Worm (Caenorhabditis elegans) whole organism, L2 larva: ENCODE data around the gene zhit-1.
A peak's percentile ranks its signal among the peaks of the same experiment; 100 is the strongest.

Experiments used
- C34F6.9 ChIP-seq: fragments of 150-350 bp; optimal IDR thresholded peaks from 2 replicates; lab custom pipeline; 2014; ENCODE audit warnings: missing biosample characterization, missing genetic modification characterization
- F13H6.1 ChIP-seq: sonication (generic microtip); optimal IDR thresholded peaks from 2 replicates; lab custom pipeline; 2016; ENCODE audit warnings: missing genetic modification characterization, missing compliant biosample characterization
- R02D3.7 ChIP-seq: fragments of 150-350 bp; optimal IDR thresholded peaks from 2 replicates; lab custom pipeline; 2014; ENCODE audit warnings: missing biosample characterization, missing genetic modification characterization
- Y55F3AM.14 ChIP-seq: fragments of 200-800 bp; sonication (Bioruptor generic); optimal IDR thresholded peaks from 2 replicates; lab custom pipeline; 2018; ENCODE audit warnings: mild to moderate bottlenecking, missing genetic modification characterization, missing compliant biosample characterization
- ZK546.5 ChIP-seq: sonication (generic microtip); optimal IDR thresholded peaks from 2 replicates; lab custom pipeline; 2017; ENCODE audit warnings: missing biosample characterization, missing genetic modification characterization
- alr-1 ChIP-seq: fragments of 150-350 bp; optimal IDR thresholded peaks from 2 replicates; lab custom pipeline; 2014; ENCODE audit warnings: missing biosample characterization, missing genetic modification characterization
- aly-2 ChIP-seq: fragments of 150-350 bp; optimal IDR thresholded peaks from 2 replicates; lab custom pipeline; 2014; ENCODE audit warnings: missing biosample characterization, missing genetic modification characterization
- ama-1 ChIP-seq: fragments of 150-350 bp; optimal IDR thresholded peaks from 2 replicates; lab custom pipeline; 2018; ENCODE audit warnings: inconsistent platforms
- blmp-1 ChIP-seq: sonication (generic microtip); optimal IDR thresholded peaks from 2 replicates; lab custom pipeline; 2017; ENCODE audit warnings: missing genetic modification characterization, mild to moderate bottlenecking, missing compliant biosample characterization, antibody characterized with exemption, moderate library complexity; ENCODE audit not compliant: insufficient read depth
- ceh-16 ChIP-seq: fragments of 150-350 bp; optimal IDR thresholded peaks from 2 replicates; lab custom pipeline; 2014; ENCODE audit warnings: missing biosample characterization, missing genetic modification characterization
- ceh-82 ChIP-seq: fragments of 150-350 bp; optimal IDR thresholded peaks from 2 replicates; lab custom pipeline; 2014; ENCODE audit warnings: missing biosample characterization, missing genetic modification characterization
- crh-2 ChIP-seq: sonication (generic microtip); optimal IDR thresholded peaks from 2 replicates; lab custom pipeline; 2017; ENCODE audit warnings: missing biosample characterization, missing genetic modification characterization
- dmd-4 ChIP-seq: sonication (generic microtip); optimal IDR thresholded peaks from 2 replicates; lab custom pipeline; 2017; ENCODE audit warnings: missing biosample characterization, missing genetic modification characterization
- egl-27 ChIP-seq: sonication (generic microtip); optimal IDR thresholded peaks from 3 replicates; lab custom pipeline; 2017; ENCODE audit warnings: missing biosample characterization, missing genetic modification reagents, missing genetic modification characterization
- elt-1 ChIP-seq: fragments of 150-350 bp; optimal IDR thresholded peaks from 2 replicates; lab custom pipeline; 2014; ENCODE audit warnings: missing biosample characterization, missing genetic modification characterization
- elt-3 ChIP-seq: sonication (generic microtip); optimal IDR thresholded peaks from 2 replicates; lab custom pipeline; 2017; ENCODE audit warnings: missing biosample characterization, missing genetic modification characterization
- fos-1 ChIP-seq: fragments of 150-350 bp; optimal IDR thresholded peaks from 2 replicates; lab custom pipeline; 2014; ENCODE audit warnings: missing biosample characterization, missing genetic modification characterization
- gmeb-1 ChIP-seq: fragments of 150-350 bp; optimal IDR thresholded peaks from 2 replicates; lab custom pipeline; 2014; ENCODE audit warnings: missing biosample characterization, missing genetic modification characterization
- lin-11 ChIP-seq: fragments of 150-350 bp; sonication (generic microtip); optimal IDR thresholded peaks from 2 replicates; lab custom pipeline; 2014; ENCODE audit warnings: missing biosample characterization, missing genetic modification characterization, inconsistent platforms, mixed read lengths
- lin-13 ChIP-seq: fragments of 150-350 bp; optimal IDR thresholded peaks from 2 replicates; lab custom pipeline; 2014; ENCODE audit warnings: missing biosample characterization, missing genetic modification reagents, missing genetic modification characterization
- lin-39 ChIP-seq: fragments of 150-350 bp; optimal IDR thresholded peaks from 2 replicates; lab custom pipeline; 2014; ENCODE audit warnings: missing biosample characterization, missing genetic modification reagents, missing genetic modification characterization
- lsy-2 ChIP-seq, 2 experiments: fragments of 150-350 bp in 1 of 2; sonication (generic microtip) in 1 of 2; optimal IDR thresholded peaks; 2 replicates each; lab custom pipeline; 2014 to 2017; ENCODE audit warnings: missing biosample characterization in 2 of 2, missing genetic modification characterization in 2 of 2
- mab-5 ChIP-seq: fragments of 150-350 bp; optimal IDR thresholded peaks from 2 replicates; lab custom pipeline; 2014; ENCODE audit warnings: missing biosample characterization, missing genetic modification characterization
- mbf-1 ChIP-seq: sonication (generic microtip); optimal IDR thresholded peaks from 2 replicates; lab custom pipeline; 2017; ENCODE audit warnings: missing biosample characterization, missing genetic modification characterization
- mdl-1 ChIP-seq, 2 experiments: fragments of 150-350 bp in 1 of 2; sonication (generic microtip) in 1 of 2; optimal IDR thresholded peaks; 2 replicates each; lab custom pipeline; 2017; ENCODE audit warnings: missing biosample characterization in 2 of 2, missing genetic modification characterization in 2 of 2
- nhr-10 ChIP-seq: sonication (generic microtip); optimal IDR thresholded peaks from 2 replicates; lab custom pipeline; 2017; ENCODE audit warnings: missing biosample characterization, missing genetic modification characterization
- nhr-11 ChIP-seq: fragments of 150-350 bp; optimal IDR thresholded peaks from 2 replicates; lab custom pipeline; 2014; ENCODE audit warnings: missing biosample characterization, missing genetic modification characterization
- nhr-12 ChIP-seq: fragments of 150-350 bp; optimal IDR thresholded peaks from 2 replicates; lab custom pipeline; 2014; ENCODE audit warnings: missing biosample characterization, missing genetic modification characterization
- nhr-129 ChIP-seq: fragments of 150-350 bp; optimal IDR thresholded peaks from 2 replicates; lab custom pipeline; 2014; ENCODE audit warnings: missing biosample characterization, missing genetic modification characterization
- nhr-21 ChIP-seq: fragments of 150-350 bp; optimal IDR thresholded peaks from 2 replicates; lab custom pipeline; 2014; ENCODE audit warnings: missing biosample characterization, missing genetic modification characterization
- nhr-23 ChIP-seq: fragments of 150-350 bp; optimal IDR thresholded peaks from 2 replicates; lab custom pipeline; 2014; ENCODE audit warnings: missing biosample characterization, missing genetic modification reagents, missing genetic modification characterization
- nhr-237 ChIP-seq: fragments of 150-350 bp; optimal IDR thresholded peaks from 2 replicates; lab custom pipeline; 2014; ENCODE audit warnings: missing biosample characterization, missing genetic modification characterization
- nhr-25 ChIP-seq: fragments of 150-350 bp; sonication (generic microtip); optimal IDR thresholded peaks from 3 replicates; lab custom pipeline; 2014; ENCODE audit warnings: missing biosample characterization, missing genetic modification characterization
- nhr-6 ChIP-seq: fragments of 150-350 bp; optimal IDR thresholded peaks from 2 replicates; lab custom pipeline; 2014; ENCODE audit warnings: missing biosample characterization, missing genetic modification characterization
- nhr-77 ChIP-seq: fragments of 150-350 bp; optimal IDR thresholded peaks from 2 replicates; lab custom pipeline; 2014; ENCODE audit warnings: missing biosample characterization, missing genetic modification characterization
- peb-1 ChIP-seq: fragments of 150-350 bp; optimal IDR thresholded peaks from 2 replicates; lab custom pipeline; 2014; ENCODE audit warnings: missing biosample characterization, missing genetic modification characterization
- sem-4 ChIP-seq: fragments of 150-350 bp; optimal IDR thresholded peaks from 2 replicates; lab custom pipeline; 2014; ENCODE audit warnings: missing biosample characterization, missing genetic modification reagents, missing genetic modification characterization
- skn-1 ChIP-seq: sonication (generic microtip); optimal IDR thresholded peaks from 2 replicates; lab custom pipeline; 2017; ENCODE audit warnings: missing biosample characterization, missing genetic modification characterization
- sma-3 ChIP-seq: sonication (generic microtip); optimal IDR thresholded peaks from 2 replicates; lab custom pipeline; 2016; ENCODE audit warnings: missing genetic modification reagents, missing genetic modification characterization, missing compliant biosample characterization
- sma-9 ChIP-seq, 2 experiments: fragments of 150-350 bp in 1 of 2; sonication (generic microtip) in 1 of 2; optimal IDR thresholded peaks; 2 replicates each; lab custom pipeline; 2014 to 2016; ENCODE audit warnings: missing genetic modification characterization in 2 of 2, mild to moderate bottlenecking in 1 of 2, missing biosample characterization in 1 of 2, missing compliant biosample characterization in 1 of 2, missing genetic modification reagents in 1 of 2, moderate library complexity in 1 of 2
- snpc-4 ChIP-seq: fragments of 150-350 bp; optimal IDR thresholded peaks from 2 replicates; lab custom pipeline; 2014; ENCODE audit warnings: missing biosample characterization, missing genetic modification characterization
- unc-39 ChIP-seq: fragments of 150-350 bp; optimal IDR thresholded peaks from 2 replicates; lab custom pipeline; 2014; ENCODE audit warnings: missing biosample characterization, missing genetic modification characterization
- unc-55 ChIP-seq: fragments of 150-350 bp; sonication (generic microtip); optimal IDR thresholded peaks from 3 replicates; lab custom pipeline; 2014; ENCODE audit warnings: missing biosample characterization, missing genetic modification reagents, missing genetic modification characterization
- unc-62 ChIP-seq: fragments of 150-350 bp; optimal IDR thresholded peaks from 2 replicates; lab custom pipeline; 2014; ENCODE audit warnings: missing biosample characterization, missing genetic modification reagents, missing genetic modification characterization
- zag-1 ChIP-seq: fragments of 150-350 bp; optimal IDR thresholded peaks from 2 replicates; lab custom pipeline; 2014; ENCODE audit warnings: missing biosample characterization, missing genetic modification characterization
- ztf-1 ChIP-seq: fragments of 200-800 bp; sonication (Bioruptor generic); conservative IDR thresholded peaks from 2 replicates; pipeline ENCODE4 v1.3.6; 2022; ENCODE audit warnings: missing genetic modification characterization, missing compliant biosample characterization
- ztf-11 ChIP-seq: sonication (generic microtip); optimal IDR thresholded peaks from 2 replicates; lab custom pipeline; 2017; ENCODE audit warnings: missing biosample characterization, missing genetic modification characterization
- ztf-4 ChIP-seq: fragments of 150-350 bp; optimal IDR thresholded peaks from 2 replicates; lab custom pipeline; 2014; ENCODE audit warnings: missing biosample characterization, missing genetic modification characterization

Gene zhit-1

DNA sequence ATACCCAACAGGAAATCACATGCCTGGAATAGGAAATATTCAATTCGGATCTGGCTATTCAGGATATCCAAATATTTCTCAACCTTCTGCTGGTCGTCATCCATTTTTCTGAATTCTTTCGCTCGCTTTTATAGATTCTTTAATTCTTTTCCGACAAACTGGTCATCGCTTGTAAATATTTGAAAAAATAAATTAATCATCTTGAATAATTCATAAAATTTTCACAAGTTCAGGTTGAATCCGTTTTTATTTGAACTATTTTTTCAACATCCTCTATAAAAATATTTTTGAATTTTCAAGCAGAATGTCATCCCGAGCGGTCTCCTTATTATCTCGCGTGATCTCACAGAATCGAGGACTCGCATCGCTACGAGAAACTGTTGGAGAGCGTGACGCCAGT, 2.9 kb downstream of the zhit-1 start, which contains the start of gene mrpl-48:
TSS of gene mrpl-48 (plus strand) at position 301 of the 400 bp plus-strand sequence.
- TF ChIP-seq peb-1 (tag; lab: Kevin White, UChicago) = no peak
- no peak for TF ChIP-seq lin-39 (tag; lab: Kevin White, UChicago)
- no peak for TF ChIP-seq sem-4 (tag; lab: Kevin White, UChicago)
- TF ChIP-seq ceh-16 = no peak
- TF ChIP-seq elt-3 (tag; lab: Kevin White, UChicago) = no peak
- no peak for TF ChIP-seq ztf-11
- no peak for TF ChIP-seq nhr-25
- TF ChIP-seq zag-1 (tag; lab: Kevin White, UChicago) = no peak
- no peak for TF ChIP-seq F13H6.1 (tag; lab: Kevin White, UChicago)

DNA sequence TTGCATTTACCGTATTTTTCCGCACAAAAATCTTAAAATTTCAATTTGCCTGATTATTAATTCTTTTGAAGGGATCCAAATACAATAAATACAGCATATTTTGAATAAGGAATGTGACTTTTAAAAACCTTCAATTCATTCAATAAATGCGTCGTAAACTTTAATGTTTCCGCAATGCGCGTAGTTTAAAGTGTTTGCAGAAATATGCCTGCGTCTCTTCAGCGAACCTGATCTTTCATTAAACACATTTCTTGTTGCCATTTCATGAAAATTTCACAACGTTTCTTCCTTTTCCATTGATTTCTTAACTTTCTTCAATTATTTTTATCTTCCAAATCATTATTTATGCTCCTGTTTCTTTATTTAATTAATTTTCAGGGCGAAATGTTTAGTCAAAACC, 4.0 kb downstream of the zhit-1 start, which contains the start of gene vps-37:
TSS of gene vps-37 (plus strand) at position 378 of the 400 bp plus-strand sequence.
- TF ChIP-seq mbf-1 (no peak), elt-3 (tag; lab: Kevin White, UChicago) (no peak), ztf-4 (tag; lab: Kevin White, UChicago) (peak; percentile 57), mab-5 (peak; percentile 70), nhr-6 (peak; percentile 82), nhr-25 (peak; percentile 80), Y55F3AM.14 (GFP tag; lab: Kevin White, UChicago) (no peak), egl-27 (tag; lab: Kevin White, UChicago) (peak; percentile 46), aly-2 (tag; lab: Kevin White, UChicago) (no peak), lin-39 (tag; lab: Kevin White, UChicago) (no peak), blmp-1 (tag; lab: Kevin White, UChicago) (peak; percentile 17), crh-2 (tag; lab: Kevin White, UChicago) (peak; percentile 88), unc-55 (GFP tag; lab: Kevin White, UChicago) (peak; percentile 91), gmeb-1 (peak; percentile 86), nhr-10 (tag; lab: Kevin White, UChicago) (no peak), ztf-11 (no peak), skn-1 (no peak), nhr-129 (tag; lab: Kevin White, UChicago) (peak; percentile 80), nhr-237 (no peak), lin-11 (no peak), sem-4 (tag; lab: Kevin White, UChicago) (peak; percentile 81), ztf-1 (GFP tag; lab: Robert Waterston, UW) (no peak), unc-62 (GFP tag; lab: Kevin White, UChicago) (no peak), F13H6.1 (tag; lab: Kevin White, UChicago) (peak; percentile 78), nhr-77 (tag; lab: Kevin White, UChicago) (peak; percentile 45), lsy-2 (tag; optimal IDR thresholded peaks at IDR 0.05; lab: Kevin White, UChicago) (peak; percentile 81 to 94), unc-39 (tag; lab: Kevin White, UChicago) (no peak), ceh-82 (tag; lab: Kevin White, UChicago) (no peak), dmd-4 (no peak), alr-1 (tag; lab: Kevin White, UChicago) (no peak), ceh-16 (no peak), zag-1 (tag; lab: Kevin White, UChicago) (peak; percentile 69), mdl-1 (tag; optimal IDR thresholded peaks at IDR 0.05; lab: Kevin White, UChicago) (no peak), sma-9 (GFP tag; optimal IDR thresholded peaks at IDR 0.05; lab: Kevin White, UChicago) (peak; percentile 84), sma-9 (tag; optimal IDR thresholded peaks at IDR 0.05; lab: Kevin White, UChicago) (no peak), R02D3.7 (no peak), fos-1 (peak; percentile 60), ama-1 (no peak), snpc-4 (peak; percentile 81), nhr-11 (no peak), C34F6.9 (tag; lab: Kevin White, UChicago) (peak; percentile 86), peb-1 (tag; lab: Kevin White, UChicago) (no peak), nhr-23 (tag; lab: Kevin White, UChicago) (no peak), ZK546.5 (tag; lab: Kevin White, UChicago) (no peak), nhr-12 (tag; lab: Kevin White, UChicago) (no peak), elt-1 (tag; lab: Kevin White, UChicago) (no peak), sma-3 (GFP tag; lab: Kevin White, UChicago) (peak; percentile 47), nhr-21 (tag; lab: Kevin White, UChicago) (peak; percentile 78), lin-13 (GFP tag; lab: Kevin White, UChicago) (peak; percentile 90)
